Fruit fly (Drosophila melanogaster): ENCODE data around the gene Cpr30B.

DNA sequence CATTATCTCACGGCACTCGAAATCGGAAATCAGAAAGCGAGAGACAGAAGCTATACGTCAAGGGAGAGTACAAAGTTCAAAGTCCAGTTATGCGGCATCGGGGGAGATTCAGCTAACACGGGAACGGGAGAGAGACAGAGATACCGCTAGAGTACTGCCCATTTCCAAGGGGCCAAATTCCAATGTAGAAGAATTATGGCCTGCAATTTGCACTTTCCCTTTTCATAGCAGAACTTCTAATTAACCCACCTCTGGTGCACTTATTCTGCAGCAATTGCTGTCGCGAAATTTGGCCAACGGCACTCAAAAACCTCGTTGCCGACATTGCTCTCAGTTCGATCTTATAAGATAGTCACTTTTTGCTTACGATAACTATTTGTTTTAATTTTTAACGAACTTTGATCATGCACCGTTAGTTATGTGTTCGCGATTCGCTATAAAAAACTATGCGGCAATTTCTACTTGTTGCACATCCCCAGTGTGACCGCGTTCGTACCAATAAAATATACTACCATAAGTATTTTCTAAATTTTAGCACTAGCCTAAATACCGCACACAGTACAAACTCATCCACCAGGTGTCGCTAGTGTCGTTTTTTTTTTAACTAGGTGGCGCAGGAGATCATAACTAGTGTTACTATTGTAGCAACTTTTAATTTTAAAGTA lies 33.7 kb downstream of the Cpr30B start, which contains the start of gene Mtpalpha:
- TF ChIP-seq EcR (GFP tag; optimal IDR thresholded peaks at IDR 0.05) (no peak), pan (optimal IDR thresholded peaks at IDR 0.05) (no peak), CG8478 (optimal IDR thresholded peaks at IDR 0.05) (no peak), Dll (optimal IDR thresholded peaks at IDR 0.05) (no peak)
